Fruit fly (Drosophila melanogaster) whole organism, embryonic: ENCODE results near the gene Spn88Eb.

ENCODE experiments used
- Antp ChIP-seq: fragments of 200-800 bp; sonication (Bioruptor generic); optimal IDR thresholded peaks from 3 replicates; lab custom pipeline; 2016; ENCODE audit warnings: missing biosample characterization, missing genetic modification characterization
- Blimp-1 ChIP-seq: fragments of 200-800 bp; sonication (Bioruptor generic); optimal IDR thresholded peaks from 3 replicates; lab custom pipeline; 2018; ENCODE audit warnings: missing biosample characterization, missing genetic modification characterization, mild to moderate bottlenecking, moderate library complexity, missing genetic modification reagents
- CG10209 ChIP-seq: fragments of 200-800 bp; sonication (Bioruptor generic); optimal IDR thresholded peaks from 3 replicates; lab custom pipeline; 2017; ENCODE audit warnings: missing biosample characterization, mild to moderate bottlenecking, missing genetic modification characterization, missing genetic modification reagents
- CG11085 ChIP-seq: fragments of 200-800 bp; sonication (Bioruptor generic); IDR thresholded peaks from 2 replicates; pipeline ENCODE4 v1.3.6; 2022; ENCODE audit warnings: missing biosample characterization, missing genetic modification characterization
- CG15269 ChIP-seq: fragments of 200-800 bp; sonication (Bioruptor generic); optimal IDR thresholded peaks from 2 replicates; lab custom pipeline; 2018; ENCODE audit warnings: missing biosample characterization, mild to moderate bottlenecking, missing genetic modification characterization, moderate library complexity
- CG15479 ChIP-seq: fragments of 200-800 bp; sonication (Bioruptor generic); optimal IDR thresholded peaks from 3 replicates; lab custom pipeline; 2019; ENCODE audit warnings: missing biosample characterization, mild to moderate bottlenecking, missing genetic modification characterization, moderate library complexity
- CG2712 ChIP-seq: fragments of 200-800 bp; optimal IDR thresholded peaks from 3 replicates; lab custom pipeline; 2019; ENCODE audit warnings: missing biosample characterization, mild to moderate bottlenecking, missing genetic modification characterization, moderate library complexity
- CG30431 ChIP-seq: fragments of 200-800 bp; sonication (Bioruptor generic); optimal IDR thresholded peaks from 2 replicates; lab custom pipeline; 2017; ENCODE audit warnings: missing biosample characterization, missing genetic modification characterization
- CG31365 ChIP-seq: fragments of 200-800 bp; sonication (Bioruptor generic); optimal IDR thresholded peaks from 2 replicates; lab custom pipeline; 2018; ENCODE audit warnings: missing biosample characterization, mild to moderate bottlenecking, missing genetic modification characterization
- CG31441 ChIP-seq: fragments of 200-800 bp; sonication (Bioruptor generic); IDR thresholded peaks from 2 replicates; pipeline ENCODE4 v1.3.6; 2022; ENCODE audit warnings: missing biosample characterization, missing genetic modification characterization
- CG7372 ChIP-seq: fragments of 200-800 bp; sonication (Bioruptor generic); IDR thresholded peaks from 2 replicates; pipeline ENCODE4 v1.3.6; 2022; ENCODE audit warnings: missing biosample characterization, missing genetic modification characterization
- CG7556 ChIP-seq: fragments of 200-800 bp; sonication (Bioruptor generic); optimal IDR thresholded peaks from 2 replicates; lab custom pipeline; 2017; ENCODE audit warnings: missing biosample characterization, mild to moderate bottlenecking, missing genetic modification characterization
- CG8281 ChIP-seq: fragments of 200-800 bp; sonication (Bioruptor generic); optimal IDR thresholded peaks from 2 replicates; lab custom pipeline; 2018; ENCODE audit warnings: missing biosample characterization, mild to moderate bottlenecking, missing genetic modification characterization, moderate library complexity
- CG9797 ChIP-seq: fragments of 200-800 bp; sonication (Bioruptor generic); optimal IDR thresholded peaks from 3 replicates; lab custom pipeline; 2018; ENCODE audit warnings: missing biosample characterization, mild to moderate bottlenecking, missing genetic modification characterization
- D19A ChIP-seq: fragments of 200-800 bp; optimal IDR thresholded peaks from 3 replicates; lab custom pipeline; 2019; ENCODE audit warnings: missing biosample characterization, mild to moderate bottlenecking, missing genetic modification characterization, moderate library complexity
- E2f2 ChIP-seq: fragments of 200-800 bp; sonication (Bioruptor generic); IDR thresholded peaks from 2 replicates; pipeline ENCODE4 v1.3.6; 2022; ENCODE audit warnings: missing biosample characterization, missing genetic modification characterization
- Gsc ChIP-seq: fragments of 200-800 bp; sonication (Bioruptor generic); IDR thresholded peaks from 2 replicates; pipeline ENCODE4 v1.3.6; 2022; ENCODE audit warnings: missing biosample characterization, missing genetic modification characterization
- NC2β ChIP-seq: fragments of 200-800 bp; sonication (Bioruptor generic); optimal IDR thresholded peaks from 2 replicates; lab custom pipeline; 2016; ENCODE audit warnings: missing biosample characterization, missing genetic modification characterization
- Optix ChIP-seq: fragments of 200-800 bp; sonication (Bioruptor generic); IDR thresholded peaks from 3 replicates; pipeline ENCODE4 v1.3.6; 2022; ENCODE audit warnings: missing biosample characterization, missing genetic modification characterization
- Sry-δ ChIP-seq: fragments of 200-800 bp; sonication (Bioruptor generic); optimal IDR thresholded peaks from 2 replicates; lab custom pipeline; 2016; ENCODE audit warnings: missing biosample characterization, missing genetic modification characterization
- al ChIP-seq: fragments of 200-800 bp; sonication (Bioruptor generic); IDR thresholded peaks from 2 replicates; pipeline ENCODE4 v1.3.6; 2022; ENCODE audit warnings: missing biosample characterization, missing genetic modification characterization
- ato ChIP-seq: fragments of 200-800 bp; sonication (Bioruptor generic); IDR thresholded peaks from 2 replicates; pipeline ENCODE4 v1.3.6; 2022; ENCODE audit warnings: missing biosample characterization, missing genetic modification characterization; ENCODE audit not compliant: partially characterized antibody
- az2 ChIP-seq: fragments of 200-800 bp; sonication (Bioruptor generic); optimal IDR thresholded peaks from 3 replicates; lab custom pipeline; 2016; ENCODE audit warnings: missing biosample characterization, missing genetic modification characterization
- chm ChIP-seq: fragments of 200-800 bp; sonication (Bioruptor generic); IDR thresholded peaks from 2 replicates; pipeline ENCODE4 v1.3.6; 2022; ENCODE audit warnings: missing biosample characterization, missing genetic modification characterization
- cwo ChIP-seq: fragments of 200-800 bp; sonication (Bioruptor generic); optimal IDR thresholded peaks from 3 replicates; lab custom pipeline; 2017; ENCODE audit warnings: missing biosample characterization, missing genetic modification characterization, mild to moderate bottlenecking, moderate library complexity, missing genetic modification reagents
- dmrt99B ChIP-seq: fragments of 200-800 bp; sonication (Bioruptor generic); optimal IDR thresholded peaks from 2 replicates; lab custom pipeline; 2018; ENCODE audit warnings: missing biosample characterization, mild to moderate bottlenecking, missing genetic modification characterization, moderate library complexity
- esg ChIP-seq: fragments of 200-800 bp; sonication (Bioruptor generic); conservative IDR thresholded peaks from 2 replicates; pipeline ENCODE4 v1.3.6; 2022; ENCODE audit warnings: missing biosample characterization, missing genetic modification characterization
- fd96Cb ChIP-seq: fragments of 200-800 bp; sonication (Bioruptor generic); optimal IDR thresholded peaks from 2 replicates; lab custom pipeline; 2018; ENCODE audit warnings: missing biosample characterization, mild to moderate bottlenecking, missing genetic modification characterization, moderate library complexity
- grn ChIP-seq: fragments of 200-800 bp; sonication (Bioruptor generic); optimal IDR thresholded peaks from 3 replicates; lab custom pipeline; 2017; ENCODE audit warnings: missing biosample characterization, missing genetic modification characterization
- hth ChIP-seq: fragments of >200 bp; optimal IDR thresholded peaks from 2 replicates; lab custom pipeline; 2017; ENCODE audit warnings: inconsistent platforms
- jigr1 ChIP-seq: fragments of 200-800 bp; sonication (Bioruptor generic); IDR thresholded peaks from 3 replicates; pipeline ENCODE4 v1.3.6; 2022; ENCODE audit warnings: missing biosample characterization, missing genetic modification characterization
- klu ChIP-seq: fragments of 200-800 bp; sonication (Bioruptor generic); IDR thresholded peaks from 2 replicates; pipeline ENCODE4 v1.3.6; 2022; ENCODE audit warnings: missing biosample characterization, missing genetic modification characterization
- lab ChIP-seq: fragments of 200-800 bp; sonication (Bioruptor generic); optimal IDR thresholded peaks from 3 replicates; lab custom pipeline; 2017; ENCODE audit warnings: missing biosample characterization, missing genetic modification characterization, mild to moderate bottlenecking, moderate library complexity, missing genetic modification reagents
- luna ChIP-seq: fragments of 200-800 bp; sonication (Bioruptor generic); optimal IDR thresholded peaks from 2 replicates; lab custom pipeline; 2016; ENCODE audit warnings: missing biosample characterization, missing genetic modification characterization
- peb ChIP-seq: fragments of 200-800 bp; sonication (Bioruptor generic); IDR thresholded peaks from 2 replicates; pipeline ENCODE4 v1.3.6; 2022; ENCODE audit warnings: missing biosample characterization, missing genetic modification characterization
- pho ChIP-seq: fragments of 200-800 bp; sonication (Bioruptor generic); optimal IDR thresholded peaks from 2 replicates; lab custom pipeline; 2016; ENCODE audit warnings: missing biosample characterization, missing genetic modification characterization
- ranshi ChIP-seq: fragments of 200-800 bp; sonication (Bioruptor generic); IDR thresholded peaks from 2 replicates; pipeline ENCODE4 v1.3.6; 2022; ENCODE audit warnings: missing biosample characterization, missing genetic modification characterization
- sc ChIP-seq, 3 experiments: fragments of >200 bp in 2 of 3; fragments of 200-800 bp in 1 of 3; sonication (Bioruptor generic) in 1 of 3; optimal IDR thresholded peaks; 2 replicates in 2 of 3; 3 replicates in 1 of 3; lab custom pipeline; 2017; ENCODE audit warnings: mild to moderate bottlenecking in 1 of 3, missing biosample characterization in 1 of 3, missing genetic modification characterization in 1 of 3, missing genetic modification reagents in 1 of 3
- schlank ChIP-seq: fragments of 200-800 bp; sonication (Bioruptor generic); optimal IDR thresholded peaks from 2 replicates; lab custom pipeline; 2018; ENCODE audit warnings: missing biosample characterization, mild to moderate bottlenecking, missing genetic modification characterization
- shn ChIP-seq: fragments of 200-800 bp; sonication (Bioruptor generic); optimal IDR thresholded peaks from 3 replicates; lab custom pipeline; 2016; ENCODE audit warnings: missing biosample characterization, missing genetic modification characterization
- sim ChIP-seq: fragments of 200-800 bp; sonication (Bioruptor generic); IDR thresholded peaks from 2 replicates; pipeline ENCODE4 v1.3.6; 2022; ENCODE audit warnings: missing biosample characterization, missing genetic modification characterization
- sqz ChIP-seq: fragments of 200-800 bp; sonication (Bioruptor generic); optimal IDR thresholded peaks from 3 replicates; lab custom pipeline; 2018; ENCODE audit warnings: missing biosample characterization, mild to moderate bottlenecking, missing genetic modification characterization
- sr ChIP-seq: fragments of 200-800 bp; sonication (Bioruptor generic); IDR thresholded peaks from 3 replicates; pipeline ENCODE4 v1.3.6; 2022; ENCODE audit warnings: missing biosample characterization, missing genetic modification characterization
- tio ChIP-seq: fragments of 200-800 bp; sonication (Bioruptor generic); optimal IDR thresholded peaks from 2 replicates; lab custom pipeline; 2017; ENCODE audit warnings: missing biosample characterization, missing genetic modification characterization, inconsistent platforms
- toy ChIP-seq: fragments of 200-800 bp; sonication (Bioruptor generic); IDR thresholded peaks from 2 replicates; pipeline ENCODE4 v1.3.6; 2022; ENCODE audit warnings: missing biosample characterization, missing genetic modification characterization
- tup ChIP-seq: fragments of 200-800 bp; sonication (Bioruptor generic); optimal IDR thresholded peaks from 2 replicates; lab custom pipeline; 2016; ENCODE audit warnings: missing biosample characterization, mild to moderate bottlenecking, missing genetic modification characterization, moderate library complexity
- wek ChIP-seq: fragments of 200-800 bp; sonication (Bioruptor generic); optimal IDR thresholded peaks from 3 replicates; lab custom pipeline; 2018; ENCODE audit warnings: missing biosample characterization, mild to moderate bottlenecking, missing genetic modification characterization, moderate library complexity
- z ChIP-seq: fragments of 200-800 bp; sonication (Bioruptor generic); IDR thresholded peaks from 3 replicates; pipeline ENCODE4 v1.3.6; 2022; ENCODE audit warnings: missing biosample characterization, missing genetic modification characterization

Spn88Eb gene

dm6 chr3R:15242186-15243045, 33.9 kb upstream of the Spn88Eb start, which contains the start of the genes tefu and Hsc70-4 (continued):
- peak; percentile 4 for TF ChIP-seq CG31365 (tag; lab: Kevin White, UChicago)
- no peak for TF ChIP-seq CG15479
- TF ChIP-seq E2f2 (GFP tag; lab: Robert Waterston, UW): peak; percentile 71
- TF ChIP-seq Antp (GFP tag; lab: Kevin White, UChicago): peak; percentile 69
- no peak for TF ChIP-seq Blimp-1 (GFP tag; lab: Kevin White, UChicago)
- no peak for TF ChIP-seq sc (optimal IDR thresholded peaks at IDR 0.05; lab: Kevin White, UChicago)
- peak; percentile 2 for TF ChIP-seq sc (GFP tag; optimal IDR thresholded peaks at IDR 0.05; lab: Kevin White, UChicago)
- TF ChIP-seq cwo (GFP tag; lab: Kevin White, UChicago): no peak
- peak; percentile 49; the same call in 1 of the 2 replicates for TF ChIP-seq peb (GFP tag; lab: Robert Waterston, UW)
- TF ChIP-seq CG7372 (GFP tag; lab: Robert Waterston, UW): peak; percentile 73
- TF ChIP-seq al: peak; percentile 82
- peak; percentile 80 for TF ChIP-seq CG30431 (GFP tag; lab: Kevin White, UChicago)
- TF ChIP-seq esg: peak; percentile 74
- TF ChIP-seq CG31441 (GFP tag; lab: Robert Waterston, UW): peak; percentile 12
- TF ChIP-seq hth (lab: Kevin White, UChicago): no peak
- TF ChIP-seq shn (GFP tag; lab: Kevin White, UChicago): peak; percentile 77
- peak; percentile 50 for TF ChIP-seq tup (GFP tag; lab: Kevin White, UChicago)
- TF ChIP-seq az2: peak; percentile 65
- no peak for TF ChIP-seq chm (GFP tag; lab: Robert Waterston, UW)
- no peak; the same call in 2 of the 3 replicates for TF ChIP-seq sr (GFP tag; lab: Robert Waterston, UW)
- peak; percentile 81 for TF ChIP-seq klu (GFP tag; lab: Robert Waterston, UW)
- TF ChIP-seq ato (GFP tag; lab: Robert Waterston, UW): 0 out of 2 replicates have a peak, but pooled peaks have one; percentile 17
- no peak for TF ChIP-seq CG2712 (tag; lab: Kevin White, UChicago)
- no peak for TF ChIP-seq grn
- TF ChIP-seq CG8281 (tag; lab: Kevin White, UChicago): peak; percentile 31
- peak; percentile 33 for TF ChIP-seq dmrt99B (tag; lab: Kevin White, UChicago)
- TF ChIP-seq CG11085: peak; percentile 78
- TF ChIP-seq luna (GFP tag; lab: Kevin White, UChicago): peak; percentile 47
- TF ChIP-seq jigr1 (GFP tag; lab: Robert Waterston, UW): peak; percentile 69; the same call in 2 of the 3 replicates
- TF ChIP-seq pho (GFP tag; lab: Kevin White, UChicago): peak; percentile 62
- TF ChIP-seq CG9797 (GFP tag; lab: Kevin White, UChicago): peak; percentile 96
- TF ChIP-seq D19A (tag; lab: Kevin White, UChicago): no peak
- no peak for TF ChIP-seq tio (GFP tag; lab: Kevin White, UChicago)
- TF ChIP-seq Gsc (GFP tag; lab: Robert Waterston, UW): peak; percentile 42; the same call in 1 of the 2 replicates
- peak; percentile 89 for TF ChIP-seq ranshi
- TF ChIP-seq lab (GFP tag; lab: Kevin White, UChicago): peak; percentile 19
- no peak for TF ChIP-seq wek (GFP tag; lab: Kevin White, UChicago)
- TF ChIP-seq CG7556 (GFP tag; lab: Kevin White, UChicago): no peak
- TF ChIP-seq sqz: peak; percentile 95
- peak; percentile 53 for TF ChIP-seq Sry-δ (GFP tag; lab: Kevin White, UChicago)
- TF ChIP-seq CG10209 (GFP tag; lab: Kevin White, UChicago): peak; percentile 69
- no peak for TF ChIP-seq toy (GFP tag; lab: Robert Waterston, UW)
- peak; percentile 0 for TF ChIP-seq CG15269
- TF ChIP-seq sim: 0 out of 2 replicates have a peak, but pooled peaks have one; percentile 11
- no peak; the same call in 2 of the 3 replicates for TF ChIP-seq z (GFP tag; lab: Robert Waterston, UW)
- peak; percentile 80 for TF ChIP-seq fd96Cb
- peak; percentile 69 for TF ChIP-seq NC2β
- TF ChIP-seq Optix (GFP tag; lab: Robert Waterston, UW): peak; percentile 60; the same call in 2 of the 3 replicates
- peak; percentile 28 for TF ChIP-seq schlank (tag; lab: Kevin White, UChicago)
